Fruit fly (Drosophila melanogaster) whole organism, embryonic: Measurements from ENCODE around the gene CG34041.

Source experiments
- ATbp ChIP-seq: fragments of 200-800 bp; sonication (Bioruptor generic); optimal IDR thresholded peaks from 2 replicates; lab custom pipeline; 2017; ENCODE audit warnings: missing biosample characterization, mild to moderate bottlenecking, missing genetic modification characterization, missing genetic modification reagents
- Bdp1 ChIP-seq: fragments of 200-800 bp; sonication (Bioruptor generic); optimal IDR thresholded peaks from 3 replicates; lab custom pipeline; 2016; ENCODE audit warnings: missing biosample characterization, missing genetic modification characterization
- CG10366 ChIP-seq: fragments of 200-800 bp; sonication (Bioruptor generic); IDR thresholded peaks from 2 replicates; pipeline ENCODE4 v1.3.6; 2022; ENCODE audit warnings: missing biosample characterization, missing genetic modification characterization
- CG12391 ChIP-seq: fragments of 200-800 bp; sonication (Bioruptor generic); optimal IDR thresholded peaks from 3 replicates; lab custom pipeline; 2018; ENCODE audit warnings: missing biosample characterization, mild to moderate bottlenecking, missing genetic modification characterization, moderate library complexity
- CG12942 ChIP-seq: fragments of 200-800 bp; sonication (Bioruptor generic); optimal IDR thresholded peaks from 3 replicates; lab custom pipeline; 2016; ENCODE audit warnings: missing biosample characterization, missing genetic modification characterization
- CG13775 ChIP-seq: fragments of 200-800 bp; sonication (Bioruptor generic); optimal IDR thresholded peaks from 3 replicates; lab custom pipeline; 2017; ENCODE audit warnings: missing biosample characterization, mild to moderate bottlenecking, missing genetic modification characterization
- CG14050 ChIP-seq: fragments of 200-800 bp; sonication (Bioruptor generic); IDR thresholded peaks from 3 replicates; pipeline ENCODE4 v1.3.6; 2022; ENCODE audit warnings: missing biosample characterization, missing genetic modification characterization
- CG16813 ChIP-seq: fragments of 200-800 bp; sonication (Bioruptor generic); IDR thresholded peaks from 3 replicates; pipeline ENCODE4 v1.3.6; 2022; ENCODE audit warnings: missing biosample characterization, missing genetic modification characterization; ENCODE audit not compliant: partially characterized antibody
- CG17186 ChIP-seq: fragments of 200-800 bp; sonication (Bioruptor generic); optimal IDR thresholded peaks from 3 replicates; lab custom pipeline; 2017; ENCODE audit warnings: missing biosample characterization, missing genetic modification reagents, missing genetic modification characterization
- CG5245 ChIP-seq: fragments of 200-800 bp; sonication (Bioruptor generic); optimal IDR thresholded peaks from 3 replicates; lab custom pipeline; 2016; ENCODE audit warnings: missing biosample characterization, missing genetic modification characterization
- CG6654 ChIP-seq: fragments of 200-800 bp; sonication (Bioruptor generic); optimal IDR thresholded peaks from 2 replicates; lab custom pipeline; 2017; ENCODE audit warnings: missing biosample characterization, mild to moderate bottlenecking, missing genetic modification characterization
- CG7271 ChIP-seq: fragments of 200-800 bp; sonication (Bioruptor generic); optimal IDR thresholded peaks from 2 replicates; lab custom pipeline; 2018; ENCODE audit warnings: missing biosample characterization, mild to moderate bottlenecking, missing genetic modification characterization, moderate library complexity
- CG7556 ChIP-seq: fragments of 200-800 bp; sonication (Bioruptor generic); optimal IDR thresholded peaks from 2 replicates; lab custom pipeline; 2017; ENCODE audit warnings: missing biosample characterization, mild to moderate bottlenecking, missing genetic modification characterization
- CG7839 ChIP-seq: fragments of 200-800 bp; sonication (Bioruptor generic); optimal IDR thresholded peaks from 3 replicates; lab custom pipeline; 2018; ENCODE audit warnings: missing biosample characterization, mild to moderate bottlenecking, missing genetic modification characterization, moderate library complexity
- CG7963 ChIP-seq: fragments of 200-800 bp; sonication (Bioruptor generic); IDR thresholded peaks from 3 replicates; pipeline ENCODE4 v1.3.6; 2022; ENCODE audit warnings: missing biosample characterization, missing genetic modification characterization; ENCODE audit not compliant: partially characterized antibody
- CG9215 ChIP-seq: fragments of 200-800 bp; sonication (Bioruptor generic); IDR thresholded peaks from 2 replicates; pipeline ENCODE4 v1.3.6; 2022; ENCODE audit warnings: missing biosample characterization, missing genetic modification characterization
- CG9797 ChIP-seq: fragments of 200-800 bp; sonication (Bioruptor generic); optimal IDR thresholded peaks from 3 replicates; lab custom pipeline; 2018; ENCODE audit warnings: missing biosample characterization, mild to moderate bottlenecking, missing genetic modification characterization
- CG9932 ChIP-seq: fragments of 200-800 bp; sonication (Bioruptor generic); IDR thresholded peaks from 2 replicates; pipeline ENCODE4 v1.3.6; 2022; ENCODE audit warnings: missing biosample characterization, missing genetic modification characterization
- CHES-1-like ChIP-seq: fragments of 200-800 bp; sonication (Bioruptor generic); optimal IDR thresholded peaks from 2 replicates; lab custom pipeline; 2016; ENCODE audit warnings: missing biosample characterization, missing genetic modification characterization
- CkIIα-i1 ChIP-seq: fragments of 200-800 bp; sonication (Bioruptor generic); IDR thresholded peaks from 2 replicates; pipeline ENCODE4 v1.3.6; 2022; ENCODE audit warnings: missing biosample characterization, missing genetic modification characterization
- Deaf1 ChIP-seq: fragments of 200-800 bp; optimal IDR thresholded peaks from 3 replicates; lab custom pipeline; 2019; ENCODE audit warnings: missing biosample characterization, mild to moderate bottlenecking, missing genetic modification characterization, moderate library complexity
- Fer3 ChIP-seq: fragments of 200-800 bp; sonication (Bioruptor generic); optimal IDR thresholded peaks from 2 replicates; lab custom pipeline; 2018; ENCODE audit warnings: missing biosample characterization, mild to moderate bottlenecking, missing genetic modification characterization, moderate library complexity
- HLH3B ChIP-seq: fragments of 200-800 bp; sonication (Bioruptor generic); IDR thresholded peaks from 2 replicates; pipeline ENCODE4 v1.3.6; 2022; ENCODE audit warnings: missing biosample characterization, missing genetic modification characterization
- Hey ChIP-seq: fragments of 200-800 bp; sonication (Bioruptor generic); optimal IDR thresholded peaks from 3 replicates; lab custom pipeline; 2018; ENCODE audit warnings: missing biosample characterization, mild to moderate bottlenecking, missing genetic modification characterization
- Jarid2 ChIP-seq: fragments of 200-800 bp; sonication (Bioruptor generic); optimal IDR thresholded peaks from 3 replicates; lab custom pipeline; 2017; ENCODE audit warnings: mild to moderate bottlenecking, missing biosample characterization, missing genetic modification reagents, missing genetic modification characterization
- Meics ChIP-seq: fragments of 200-800 bp; sonication (Bioruptor generic); optimal IDR thresholded peaks from 2 replicates; lab custom pipeline; 2017; ENCODE audit warnings: missing biosample characterization, mild to moderate bottlenecking, missing genetic modification characterization
- NC2β ChIP-seq: fragments of 200-800 bp; sonication (Bioruptor generic); optimal IDR thresholded peaks from 2 replicates; lab custom pipeline; 2016; ENCODE audit warnings: missing biosample characterization, missing genetic modification characterization
- Neu2 ChIP-seq: fragments of 200-800 bp; sonication (Bioruptor generic); optimal IDR thresholded peaks from 3 replicates; lab custom pipeline; 2016; ENCODE audit warnings: missing biosample characterization, missing genetic modification characterization, borderline replicate concordance
- PHDP ChIP-seq: fragments of 200-800 bp; sonication (Bioruptor generic); optimal IDR thresholded peaks from 3 replicates; lab custom pipeline; 2018; ENCODE audit warnings: missing biosample characterization, mild to moderate bottlenecking, missing genetic modification characterization, moderate library complexity
- Tbp ChIP-seq: fragments of >200 bp; optimal IDR thresholded peaks from 2 replicates; lab custom pipeline; 2018; ENCODE audit warnings: missing biosample characterization, missing genetic modification characterization
- Xbp1 ChIP-seq: fragments of 200-800 bp; sonication (Bioruptor generic); optimal IDR thresholded peaks from 3 replicates; lab custom pipeline; 2016; ENCODE audit warnings: missing biosample characterization, mild to moderate bottlenecking, missing genetic modification characterization
- aop ChIP-seq: fragments of 200-800 bp; sonication (Bioruptor generic); IDR thresholded peaks from 2 replicates; pipeline ENCODE4 v1.3.6; 2022; ENCODE audit warnings: missing biosample characterization, missing genetic modification characterization
- ato ChIP-seq: fragments of 200-800 bp; sonication (Bioruptor generic); IDR thresholded peaks from 2 replicates; pipeline ENCODE4 v1.3.6; 2022; ENCODE audit warnings: missing biosample characterization, missing genetic modification characterization; ENCODE audit not compliant: partially characterized antibody
- btn ChIP-seq: fragments of 200-800 bp; sonication (Bioruptor generic); optimal IDR thresholded peaks from 2 replicates; lab custom pipeline; 2016; ENCODE audit warnings: missing biosample characterization, missing genetic modification characterization
- chif ChIP-seq, 2 experiments: fragments of 200-800 bp; sonication (Bioruptor generic); optimal IDR thresholded peaks; 3 replicates each; lab custom pipeline; 2016; ENCODE audit warnings: missing biosample characterization in 2 of 2, missing genetic modification characterization in 2 of 2
- chm ChIP-seq: fragments of 200-800 bp; sonication (Bioruptor generic); IDR thresholded peaks from 2 replicates; pipeline ENCODE4 v1.3.6; 2022; ENCODE audit warnings: missing biosample characterization, missing genetic modification characterization
- emc ChIP-seq: fragments of 200-800 bp; sonication (Bioruptor generic); optimal IDR thresholded peaks from 2 replicates; lab custom pipeline; 2016; ENCODE audit warnings: missing biosample characterization, missing genetic modification characterization
- ewg ChIP-seq: fragments of 200-800 bp; sonication (Bioruptor generic); optimal IDR thresholded peaks from 3 replicates; lab custom pipeline; 2017; ENCODE audit warnings: mild to moderate bottlenecking, missing biosample characterization, missing genetic modification reagents, missing genetic modification characterization
- eyg ChIP-seq: fragments of 200-800 bp; sonication (Bioruptor generic); optimal IDR thresholded peaks from 3 replicates; lab custom pipeline; 2016; ENCODE audit warnings: missing biosample characterization, missing genetic modification characterization
- ftz-f1 ChIP-seq: fragments of 200-800 bp; sonication (Bioruptor generic); optimal IDR thresholded peaks from 2 replicates; lab custom pipeline; 2016; ENCODE audit warnings: missing biosample characterization, missing genetic modification characterization
- gce ChIP-seq: fragments of 200-800 bp; sonication (Bioruptor generic); IDR thresholded peaks from 3 replicates; pipeline ENCODE4 v1.3.6; 2022; ENCODE audit warnings: missing biosample characterization, missing genetic modification characterization
- gsb ChIP-seq: fragments of 200-800 bp; sonication (Bioruptor generic); IDR thresholded peaks from 2 replicates; pipeline ENCODE4 v1.3.6; 2022; ENCODE audit warnings: missing biosample characterization, missing genetic modification characterization
- hkb ChIP-seq, 2 experiments: fragments of 200-800 bp in 1 of 2; fragments of >200 bp in 1 of 2; sonication (Bioruptor generic) in 1 of 2; IDR thresholded peaks in 1 of 2; optimal IDR thresholded peaks in 1 of 2; 2 replicates each; pipeline versions ENCODE4 v1.3.6 to Lab custom; 2017 to 2022; ENCODE audit warnings: missing biosample characterization in 1 of 2, missing genetic modification characterization in 1 of 2
- hth ChIP-seq: fragments of >200 bp; optimal IDR thresholded peaks from 2 replicates; lab custom pipeline; 2017; ENCODE audit warnings: inconsistent platforms
- lab ChIP-seq: fragments of 200-800 bp; sonication (Bioruptor generic); optimal IDR thresholded peaks from 3 replicates; lab custom pipeline; 2017; ENCODE audit warnings: missing biosample characterization, missing genetic modification characterization, mild to moderate bottlenecking, moderate library complexity, missing genetic modification reagents
- nom ChIP-seq: fragments of 200-800 bp; sonication (Bioruptor generic); optimal IDR thresholded peaks from 2 replicates; lab custom pipeline; 2017; ENCODE audit warnings: missing biosample characterization, missing genetic modification characterization, mild to moderate bottlenecking, moderate library complexity, missing genetic modification reagents
- shn ChIP-seq: fragments of 200-800 bp; sonication (Bioruptor generic); optimal IDR thresholded peaks from 3 replicates; lab custom pipeline; 2016; ENCODE audit warnings: missing biosample characterization, missing genetic modification characterization
- twi ChIP-seq: fragments of 200-800 bp; optimal IDR thresholded peaks from 2 replicates; lab custom pipeline; 2019; ENCODE audit warnings: missing biosample characterization, mild to moderate bottlenecking, missing genetic modification characterization, moderate library complexity
- usp ChIP-seq: fragments of >200 bp; optimal IDR thresholded peaks from 2 replicates; lab custom pipeline; 2017; ENCODE audit warnings: missing biosample characterization, missing genetic modification characterization
- zfh2 ChIP-seq: fragments of 200-800 bp; sonication (Bioruptor generic); optimal IDR thresholded peaks from 2 replicates; lab custom pipeline; 2016; ENCODE audit warnings: missing biosample characterization, missing genetic modification characterization

The CG34041 gene

DNA sequence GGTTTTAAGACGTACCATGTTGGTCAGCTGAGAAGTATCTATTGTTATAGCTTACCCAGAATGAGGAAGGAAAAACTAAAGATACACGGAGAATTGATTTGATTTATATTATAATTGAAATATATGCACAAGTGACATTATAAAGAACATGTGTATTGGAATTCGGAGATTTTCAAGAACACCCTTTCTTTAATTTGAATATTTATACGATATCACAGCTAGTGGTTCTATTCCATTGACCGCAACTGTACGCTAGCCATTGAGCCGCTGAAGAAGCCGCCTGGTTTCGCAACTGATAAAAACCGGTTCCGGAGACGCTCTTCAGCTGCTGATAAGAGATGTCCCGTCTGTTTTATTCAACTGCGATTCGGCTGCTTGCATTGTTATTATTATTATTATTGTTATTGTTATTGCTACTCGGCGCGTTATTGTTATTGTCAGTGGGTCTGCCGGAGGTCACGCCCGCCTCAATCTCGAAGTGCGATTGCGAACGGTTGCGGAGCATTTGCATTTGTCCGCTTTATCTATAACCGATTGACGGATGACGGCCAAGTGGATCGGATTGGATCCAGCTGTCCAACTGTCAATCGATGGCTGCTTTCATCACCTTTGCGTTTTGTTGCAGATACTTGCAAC lies 46.1 kb upstream of the CG34041 start (continued):
- TF ChIP-seq eyg (GFP tag; lab: Kevin White, UChicago), result no peak
- TF ChIP-seq shn, result no peak
- no peak for TF ChIP-seq Hey (tag; lab: Kevin White, UChicago)
- TF ChIP-seq hkb (optimal IDR thresholded peaks at IDR 0.05; lab: Kevin White, UChicago), result no peak
- no peak for TF ChIP-seq hkb (GFP tag; IDR thresholded peaks at IDR 0.05; lab: Robert Waterston, UW)
- no peak for TF ChIP-seq hth (lab: Kevin White, UChicago)
- TF ChIP-seq chif (GFP tag; optimal IDR thresholded peaks at IDR 0.05; lab: Kevin White, UChicago), result no peak
- peak; percentile 2 for TF ChIP-seq CG7556 (GFP tag; lab: Kevin White, UChicago)
- TF ChIP-seq NC2β (GFP tag; lab: Kevin White, UChicago), result no peak
- no peak for TF ChIP-seq usp (GFP tag; lab: Kevin White, UChicago)
- no peak for TF ChIP-seq CkIIα-i1 (GFP tag; lab: Robert Waterston, UW)
- TF ChIP-seq twi (tag; lab: Kevin White, UChicago), result no peak
- TF ChIP-seq CG6654 (GFP tag; lab: Kevin White, UChicago), result no peak
- peak; percentile 43 for TF ChIP-seq CG12391
- no peak for TF ChIP-seq Neu2 (GFP tag; lab: Kevin White, UChicago)
- TF ChIP-seq CG7271 (tag; lab: Kevin White, UChicago), result no peak
- no peak for TF ChIP-seq Bdp1 (GFP tag; lab: Kevin White, UChicago)
- no peak for TF ChIP-seq CG9215
- TF ChIP-seq btn (GFP tag; lab: Kevin White, UChicago), result no peak
- no peak; the same call in 1 of the 2 replicates for TF ChIP-seq CG10366 (GFP tag; lab: Robert Waterston, UW)
- TF ChIP-seq CG12942 (GFP tag; lab: Kevin White, UChicago), result no peak
- TF ChIP-seq Fer3, result no peak
- no peak for TF ChIP-seq ewg (GFP tag; lab: Kevin White, UChicago)
- no peak for TF ChIP-seq gce (GFP tag; lab: Robert Waterston, UW)
- TF ChIP-seq CG7963 (GFP tag; lab: Robert Waterston, UW), result no peak
- TF ChIP-seq CG5245, result no peak
- no peak for TF ChIP-seq CG17186 (GFP tag; lab: Kevin White, UChicago)
- TF ChIP-seq aop (GFP tag; lab: Robert Waterston, UW), result no peak
- TF ChIP-seq CG9932, result no peak
- peak; percentile 58 for TF ChIP-seq CG7839
- TF ChIP-seq ftz-f1 (GFP tag; lab: Kevin White, UChicago), result no peak
- TF ChIP-seq lab (GFP tag; lab: Kevin White, UChicago), result peak; percentile 51
- no peak for TF ChIP-seq CHES-1-like (GFP tag; lab: Kevin White, UChicago)
- TF ChIP-seq CG14050 (GFP tag; lab: Robert Waterston, UW), result peak; percentile 18; the same call in 1 of the 3 replicates
- TF ChIP-seq Tbp (GFP tag; lab: Kevin White, UChicago), result no peak
- TF ChIP-seq HLH3B (GFP tag; lab: Robert Waterston, UW), result peak; percentile 41; the same call in 1 of the 2 replicates
- peak; percentile 21 for TF ChIP-seq nom (GFP tag; lab: Kevin White, UChicago)
- TF ChIP-seq Xbp1 (GFP tag; lab: Kevin White, UChicago), result peak; percentile 19
- TF ChIP-seq emc (GFP tag; lab: Kevin White, UChicago), result no peak
- TF ChIP-seq Deaf1 (tag; lab: Kevin White, UChicago), result no peak
- peak; percentile 29 for TF ChIP-seq PHDP (tag; lab: Kevin White, UChicago)
- TF ChIP-seq gsb (GFP tag; lab: Robert Waterston, UW), result no peak
- TF ChIP-seq CG9797 (GFP tag; lab: Kevin White, UChicago), result no peak
- no peak for TF ChIP-seq ato (GFP tag; lab: Robert Waterston, UW)
- TF ChIP-seq CG16813, result no peak
- no peak for TF ChIP-seq CG13775
- TF ChIP-seq chm, result no peak
- peak; percentile 33 for TF ChIP-seq Meics
- no peak for TF ChIP-seq zfh2 (GFP tag; lab: Kevin White, UChicago)
- no peak for TF ChIP-seq Jarid2 (GFP tag; lab: Kevin White, UChicago)
- TF ChIP-seq ATbp, result no peak
